Worm (Caenorhabditis elegans) whole organism, L2 larva: Measurements from ENCODE around the gene ZC239.4.

Source experiments
- elt-1 ChIP-seq: fragments of 150-350 bp; optimal IDR thresholded peaks from 2 replicates; lab custom pipeline; 2014; ENCODE audit warnings: missing biosample characterization, missing genetic modification characterization
- fos-1 ChIP-seq: fragments of 150-350 bp; optimal IDR thresholded peaks from 2 replicates; lab custom pipeline; 2014; ENCODE audit warnings: missing biosample characterization, missing genetic modification characterization
- mab-5 ChIP-seq: fragments of 150-350 bp; optimal IDR thresholded peaks from 2 replicates; lab custom pipeline; 2014; ENCODE audit warnings: missing biosample characterization, missing genetic modification characterization
- nhr-10 ChIP-seq: sonication (generic microtip); optimal IDR thresholded peaks from 2 replicates; lab custom pipeline; 2017; ENCODE audit warnings: missing biosample characterization, missing genetic modification characterization
- nhr-25 ChIP-seq: fragments of 150-350 bp; sonication (generic microtip); optimal IDR thresholded peaks from 3 replicates; lab custom pipeline; 2014; ENCODE audit warnings: missing biosample characterization, missing genetic modification characterization
- nhr-77 ChIP-seq: fragments of 150-350 bp; optimal IDR thresholded peaks from 2 replicates; lab custom pipeline; 2014; ENCODE audit warnings: missing biosample characterization, missing genetic modification characterization
- unc-62 ChIP-seq: fragments of 150-350 bp; optimal IDR thresholded peaks from 2 replicates; lab custom pipeline; 2014; ENCODE audit warnings: missing biosample characterization, missing genetic modification reagents, missing genetic modification characterization
- zag-1 ChIP-seq: fragments of 150-350 bp; optimal IDR thresholded peaks from 2 replicates; lab custom pipeline; 2014; ENCODE audit warnings: missing biosample characterization, missing genetic modification characterization
- ztf-11 ChIP-seq: sonication (generic microtip); optimal IDR thresholded peaks from 2 replicates; lab custom pipeline; 2017; ENCODE audit warnings: missing biosample characterization, missing genetic modification characterization

DNA sequence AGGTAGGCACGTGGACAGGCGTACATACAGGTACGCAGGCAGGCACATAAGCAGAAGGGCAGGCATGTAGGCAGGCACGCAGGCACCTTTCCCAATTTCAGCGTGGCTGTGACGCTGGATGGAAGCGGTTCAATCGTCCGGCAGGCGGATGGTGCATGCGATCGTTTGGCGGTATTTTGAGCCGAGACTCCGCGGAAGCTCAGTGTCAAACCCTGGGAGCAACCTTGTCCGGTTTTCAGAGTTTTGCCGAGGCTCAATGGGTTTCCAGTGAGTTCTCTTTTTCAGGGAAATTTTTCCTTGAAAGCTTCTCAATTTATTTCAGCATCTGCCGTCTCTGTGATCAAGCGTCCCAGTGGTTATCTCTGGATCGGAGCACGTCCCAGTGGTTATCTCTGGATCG lies 36.2 kb downstream of the ZC239.4 start:
- TF ChIP-seq fos-1 (tag; lab: Kevin White, UChicago) (no peak), mab-5 (tag; lab: Kevin White, UChicago) (no peak), unc-62 (GFP tag; lab: Kevin White, UChicago) (no peak), nhr-10 (no peak), nhr-77 (tag; lab: Kevin White, UChicago) (no peak), ztf-11 (no peak), nhr-25 (tag; lab: Kevin White, UChicago) (no peak), elt-1 (tag; lab: Kevin White, UChicago) (no peak), zag-1 (tag; lab: Kevin White, UChicago) (no peak)
